Worm (Caenorhabditis elegans): Measurements from ENCODE around the gene fbxa-77.

Gene fbxa-77

ce11 chrIII:1218221-1218620 lies 31.1 kb upstream of the fbxa-77 start (continued):
- TF ChIP-seq odd-2 (tag; optimal IDR thresholded peaks at IDR 0.05), result no peak
- no peak for TF ChIP-seq ztf-16 (tag; optimal IDR thresholded peaks at IDR 0.05)
- no peak for TF ChIP-seq ceh-6 (GFP tag; optimal IDR thresholded peaks at IDR 0.05)
- TF ChIP-seq ceh-19 (GFP tag; optimal IDR thresholded peaks at IDR 0.05), result no peak
- no peak for TF ChIP-seq ahr-1 (tag; optimal IDR thresholded peaks at IDR 0.05)
- peak; percentile 52 for TF ChIP-seq sox-4 (tag; optimal IDR thresholded peaks at IDR 0.05)
- TF ChIP-seq npax-4 (tag; optimal IDR thresholded peaks at IDR 0.05), result no peak
- TF ChIP-seq ceh-2 (tag; optimal IDR thresholded peaks at IDR 0.05), result peak; percentile 32
- peak; percentile 16 for TF ChIP-seq unc-86 (tag; optimal IDR thresholded peaks at IDR 0.05)
- peak; percentile 48 for TF ChIP-seq nhr-232 (tag; optimal IDR thresholded peaks at IDR 0.05)
- no peak for TF ChIP-seq elt-4 (tag; optimal IDR thresholded peaks at IDR 0.05)
- peak; percentile 69 for TF ChIP-seq pha-2 (tag; optimal IDR thresholded peaks at IDR 0.05)
- no peak for TF ChIP-seq pha-4 (tag; optimal IDR thresholded peaks at IDR 0.05)
- 0 out of 2 replicates have a peak, but pooled peaks have one; percentile 11 for TF ChIP-seq sox-2 (GFP tag; IDR thresholded peaks at IDR 0.05)
- no peak for TF ChIP-seq dmd-4 (tag; optimal IDR thresholded peaks at IDR 0.05; ENCODE audit: borderline replicate concordance)
- TF ChIP-seq hlh-8 (tag; optimal IDR thresholded peaks at IDR 0.05), result no peak
- TF ChIP-seq sdc-2 (tag; optimal IDR thresholded peaks at IDR 0.05), result peak; percentile 28
- TF ChIP-seq pros-1 (tag; optimal IDR thresholded peaks at IDR 0.05), result no peak
- peak; percentile 30 for TF ChIP-seq ceh-34 (tag; optimal IDR thresholded peaks at IDR 0.05)
- TF ChIP-seq fkh-6 (tag; optimal IDR thresholded peaks at IDR 0.05), result peak; percentile 31
- TF ChIP-seq nfya-1 (tag; optimal IDR thresholded peaks at IDR 0.05), result no peak
- no peak for TF ChIP-seq pqm-1 (tag; optimal IDR thresholded peaks at IDR 0.05)
- no peak for TF ChIP-seq C38D4.7 (GFP tag; optimal IDR thresholded peaks at IDR 0.05)

ce11 chrIII:1218998-1219397 lies 30.3 kb upstream of the fbxa-77 start:
- TF ChIP-seq pqm-1 (tag; optimal IDR thresholded peaks at IDR 0.05), result no peak
- no peak for TF ChIP-seq odd-2 (tag; optimal IDR thresholded peaks at IDR 0.05)
- TF ChIP-seq ref-2 (tag; optimal IDR thresholded peaks at IDR 0.05), result no peak
- no peak for TF ChIP-seq K02D7.2 (tag; optimal IDR thresholded peaks at IDR 0.05)
- no peak for TF ChIP-seq sdc-2 (tag; optimal IDR thresholded peaks at IDR 0.05)
- TF ChIP-seq ceh-22 (tag; optimal IDR thresholded peaks at IDR 0.05), result no peak
- TF ChIP-seq hlh-6 (tag; optimal IDR thresholded peaks at IDR 0.05), result no peak
- TF ChIP-seq madf-2 (tag; optimal IDR thresholded peaks at IDR 0.05), result no peak
- TF ChIP-seq ceh-34 (tag; optimal IDR thresholded peaks at IDR 0.05), result no peak
- TF ChIP-seq elt-4 (tag; optimal IDR thresholded peaks at IDR 0.05), result no peak

- TF ChIP-seq pax-1 (tag; optimal IDR thresholded peaks at IDR 0.05) (peak; percentile 30), elt-2 (tag; optimal IDR thresholded peaks at IDR 0.05) (peak; percentile 85), F13H6.1 (tag; optimal IDR thresholded peaks at IDR 0.05) (no peak)
These were observed 29.3 kb upstream of the fbxa-77 start for ce11 chrIII:1220012-1220411.

ce11 chrIII:1221995-1222394 lies 27.3 kb upstream of the fbxa-77 start:
- TF ChIP-seq elt-2 (tag; optimal IDR thresholded peaks at IDR 0.05) (peak; percentile 61), pax-1 (tag; optimal IDR thresholded peaks at IDR 0.05) (no peak), pag-3 (tag; optimal IDR thresholded peaks at IDR 0.05; ENCODE audit: borderline replicate concordance) (no peak), Y22D7AL.16 (tag; optimal IDR thresholded peaks at IDR 0.05) (no peak), nfya-1 (tag; optimal IDR thresholded peaks at IDR 0.05) (no peak), ceh-34 (tag; optimal IDR thresholded peaks at IDR 0.05) (no peak)

ce11 chrIII:1223319-1224093 lies 25.8 kb upstream of the fbxa-77 start:
- no peak for TF ChIP-seq odd-2 (tag; optimal IDR thresholded peaks at IDR 0.05)
- peak; percentile 21 for TF ChIP-seq dve-1 (tag; optimal IDR thresholded peaks at IDR 0.05)
- no peak for TF ChIP-seq fax-1 (tag; optimal IDR thresholded peaks at IDR 0.05)
- TF ChIP-seq ceh-31 (tag; optimal IDR thresholded peaks at IDR 0.05), result no peak
- TF ChIP-seq K09A11.1 (tag; optimal IDR thresholded peaks at IDR 0.05; ENCODE audit: insufficient read depth), result no peak
- peak; percentile 30 for TF ChIP-seq ceh-18 (tag; optimal IDR thresholded peaks at IDR 0.05)
- peak; percentile 3 for TF ChIP-seq tbx-2 (tag; optimal IDR thresholded peaks at IDR 0.05)
- no peak for TF ChIP-seq ceh-6 (GFP tag; optimal IDR thresholded peaks at IDR 0.05)
- TF ChIP-seq elt-4 (tag; optimal IDR thresholded peaks at IDR 0.05), result no peak
- no peak for TF ChIP-seq hlh-13 (GFP tag; optimal IDR thresholded peaks at IDR 0.05)
- TF ChIP-seq nfya-1 (tag; optimal IDR thresholded peaks at IDR 0.05), result peak; percentile 39
- no peak for TF ChIP-seq hlh-6 (tag; optimal IDR thresholded peaks at IDR 0.05)
- no peak for TF ChIP-seq ceh-9 (tag; optimal IDR thresholded peaks at IDR 0.05)
- TF ChIP-seq ztf-16 (tag; optimal IDR thresholded peaks at IDR 0.05), result no peak
- TF ChIP-seq ceh-34 (tag; optimal IDR thresholded peaks at IDR 0.05), result peak; percentile 99
- TF ChIP-seq mec-3 (tag; optimal IDR thresholded peaks at IDR 0.05; ENCODE audit: borderline replicate concordance), result no peak
- TF ChIP-seq elt-2 (tag; optimal IDR thresholded peaks at IDR 0.05), result peak; percentile 28
- TF ChIP-seq che-1 (tag; optimal IDR thresholded peaks at IDR 0.05), result no peak

Data from whole organism, late embryonic.